Fruit fly (Drosophila melanogaster): ENCODE measurements around the gene Agpat2.

dm6 chr2L:8424662-8425208 is 39.1 kb downstream of the Agpat2 start:
- no peak for TF ChIP-seq Myc (optimal IDR thresholded peaks at IDR 0.05)
- no peak for TF ChIP-seq insv (optimal IDR thresholded peaks at IDR 0.05)
- no peak for TF ChIP-seq Sin3A (optimal IDR thresholded peaks at IDR 0.05)
- TF ChIP-seq psq (optimal IDR thresholded peaks at IDR 0.05), result no peak

All from Kc167 (cell line).